Worm (Caenorhabditis elegans): ENCODE data around the gene sri-27.

sri-27 gene

DNA sequence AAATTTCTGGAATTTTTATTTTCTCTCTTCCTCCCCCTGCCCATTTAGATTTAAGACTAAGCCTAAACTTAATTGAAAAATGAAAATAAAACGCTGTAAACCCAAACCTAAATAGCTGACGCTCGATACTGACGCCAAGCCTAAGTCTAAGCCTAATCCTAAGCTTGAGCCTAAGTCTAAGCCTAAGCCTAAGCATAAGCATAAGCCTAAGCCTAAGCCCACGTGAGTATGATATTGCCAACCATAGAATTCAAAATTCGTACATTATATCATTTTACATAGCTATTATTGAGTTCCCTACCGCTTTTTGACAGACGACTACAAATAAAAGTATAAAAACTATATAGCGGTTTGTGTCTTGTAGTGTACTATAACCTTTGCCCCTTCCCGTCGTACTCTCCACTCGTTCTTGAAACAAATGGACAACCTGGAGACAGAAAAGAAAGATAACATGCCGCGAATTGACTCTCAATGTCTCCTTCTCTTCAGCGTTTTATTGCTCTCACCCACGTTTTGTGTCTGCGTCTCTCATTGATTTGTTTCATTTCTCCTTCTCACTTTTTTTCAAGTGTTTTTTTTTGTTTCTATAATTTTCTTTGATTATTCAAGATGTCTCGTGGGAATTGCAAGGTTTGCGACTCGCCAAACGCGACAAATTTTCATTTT is 17.9 kb downstream of the sri-27 start, which contains the start of gene nhr-256 (continued):
- TF ChIP-seq lin-38 (GFP tag; IDR thresholded peaks at IDR 0.05), result no peak
- TF ChIP-seq ceh-28 (tag; optimal IDR thresholded peaks at IDR 0.05), result no peak
- TF ChIP-seq R02D3.7 (tag; optimal IDR thresholded peaks at IDR 0.05), result no peak
- TF ChIP-seq nhr-111 (GFP tag; optimal IDR thresholded peaks at IDR 0.05), result no peak
- no peak for TF ChIP-seq nhr-10 (tag; optimal IDR thresholded peaks at IDR 0.05)
- no peak for TF ChIP-seq mep-1 (tag; optimal IDR thresholded peaks at IDR 0.05)
- TF ChIP-seq arid-1 (GFP tag; conservative IDR thresholded peaks at IDR 0.05), result no peak
- no peak for TF ChIP-seq Y48G9A.11 (GFP tag; IDR thresholded peaks at IDR 0.05)
- TF ChIP-seq aha-1 (tag), result no peak
- TF ChIP-seq unc-130 (GFP tag; optimal IDR thresholded peaks at IDR 0.05), result no peak
- no peak for TF ChIP-seq ceh-44 (GFP tag; IDR thresholded peaks at IDR 0.05)
- peak; percentile 76 for TF ChIP-seq cey-2 (tag; optimal IDR thresholded peaks at IDR 0.05; ENCODE audit: borderline replicate concordance, insufficient read depth)
- TF ChIP-seq dve-1 (tag; optimal IDR thresholded peaks at IDR 0.05; ENCODE audit: insufficient read depth), result peak; percentile 94
- no peak for TF ChIP-seq aly-2 (tag; optimal IDR thresholded peaks at IDR 0.05)
- no peak for TF ChIP-seq egl-27 (tag; optimal IDR thresholded peaks at IDR 0.05)
- TF ChIP-seq dmd-6 (GFP tag; IDR thresholded peaks at IDR 0.05), result peak; percentile 90
- TF ChIP-seq lin-29 (GFP tag; IDR thresholded peaks at IDR 0.05), result no peak
- TF ChIP-seq zip-2 (tag; optimal IDR thresholded peaks at IDR 0.05), result no peak
- no peak for TF ChIP-seq hif-1 (tag; optimal IDR thresholded peaks at IDR 0.05)
- no peak for TF ChIP-seq ceh-82 (tag; optimal IDR thresholded peaks at IDR 0.05)
- TF ChIP-seq lin-39 (tag; optimal IDR thresholded peaks at IDR 0.05), result no peak
- TF ChIP-seq T26A8.4 (GFP tag; IDR thresholded peaks at IDR 0.05), result no peak
- TF ChIP-seq madf-9 (GFP tag; conservative IDR thresholded peaks at IDR 0.05), result 0 out of 2 replicates have a peak, but pooled peaks have one; percentile 22
- TF ChIP-seq gei-8 (GFP tag; optimal IDR thresholded peaks at IDR 0.05), result peak; percentile 8
- no peak for TF ChIP-seq sdz-12 (GFP tag; optimal IDR thresholded peaks at IDR 0.05)
- peak; percentile 59 for TF ChIP-seq T20F7.1 (GFP tag; optimal IDR thresholded peaks at IDR 0.05)
- no peak for TF ChIP-seq lir-3 (tag; optimal IDR thresholded peaks at IDR 0.05)
- peak; percentile 86 for TF ChIP-seq nhr-48 (tag; optimal IDR thresholded peaks at IDR 0.05)
- TF ChIP-seq ctbp-1 (GFP tag; IDR thresholded peaks at IDR 0.05), result no peak
- peak; percentile 22 for TF ChIP-seq nhr-76 (tag; optimal IDR thresholded peaks at IDR 0.05)
- no peak for TF ChIP-seq snpc-4 (tag; optimal IDR thresholded peaks at IDR 0.05)
- TF ChIP-seq php-3 (GFP tag; IDR thresholded peaks at IDR 0.05), result peak; percentile 83
- TF ChIP-seq dpl-1 (GFP tag; optimal IDR thresholded peaks at IDR 0.05), result peak; percentile 44
- 0 out of 2 replicates have a peak, but pooled peaks have one; percentile 49 for TF ChIP-seq ceh-20 (GFP tag; IDR thresholded peaks at IDR 0.05)
- no peak for TF ChIP-seq egl-43 (GFP tag; IDR thresholded peaks at IDR 0.05)
- TF ChIP-seq nhr-42 (GFP tag; IDR thresholded peaks at IDR 0.05), result no peak
- TF ChIP-seq rbr-2 (tag; optimal IDR thresholded peaks at IDR 0.05), result no peak
- no peak for TF ChIP-seq F26F4.8 (GFP tag; conservative IDR thresholded peaks at IDR 0.05)
- TF ChIP-seq pha-4 (GFP tag; IDR thresholded peaks at IDR 0.05), result peak; percentile 61; the same call in 1 of the 2 replicates
- peak; percentile 78 for TF ChIP-seq pha-4 (tag; optimal IDR thresholded peaks at IDR 0.05)
- no peak for TF ChIP-seq daf-12 (tag; optimal IDR thresholded peaks at IDR 0.05)
- no peak for TF ChIP-seq nhr-237 (tag; optimal IDR thresholded peaks at IDR 0.05)
- TF ChIP-seq pqm-1 (tag; optimal IDR thresholded peaks at IDR 0.05), result peak; percentile 72
- no peak for TF ChIP-seq zip-11 (GFP tag; IDR thresholded peaks at IDR 0.05)
- TF ChIP-seq ama-1 (optimal IDR thresholded peaks at IDR 0.05), result no peak

Data from whole organism, L4 larva.